Fruit fly (Drosophila melanogaster): ENCODE measurements around the gene Egfrap.

The Egfrap gene

dm6 chr3L:5945571-5945970 is 4.9 kb downstream of the Egfrap start (continued):
- TF ChIP-seq Blimp-1 (GFP tag; optimal IDR thresholded peaks at IDR 0.05) (no peak), vri (GFP tag; optimal IDR thresholded peaks at IDR 0.05) (no peak), CG16779 (tag; optimal IDR thresholded peaks at IDR 0.05) (no peak), eg (GFP tag; IDR thresholded peaks at IDR 0.05) (peak; percentile 56; the same call in 2 of the 3 replicates), CG10631 (GFP tag; optimal IDR thresholded peaks at IDR 0.05) (peak; percentile 26), esn (GFP tag; optimal IDR thresholded peaks at IDR 0.05) (peak; percentile 13), fkh (GFP tag; optimal IDR thresholded peaks at IDR 0.05) (no peak), Lpt (GFP tag; optimal IDR thresholded peaks at IDR 0.05) (no peak), Hr4 (GFP tag; optimal IDR thresholded peaks at IDR 0.05) (peak; percentile 9), CG34406 (GFP tag; optimal IDR thresholded peaks at IDR 0.05) (no peak), Sox14 (GFP tag; optimal IDR thresholded peaks at IDR 0.05) (peak; percentile 1), CG11902 (GFP tag; optimal IDR thresholded peaks at IDR 0.05) (no peak), fd85E (GFP tag; optimal IDR thresholded peaks at IDR 0.05) (no peak), Sox15 (GFP tag; optimal IDR thresholded peaks at IDR 0.05) (no peak), Met (GFP tag; optimal IDR thresholded peaks at IDR 0.05) (peak; percentile 27), net (GFP tag; optimal IDR thresholded peaks at IDR 0.05) (no peak), cyc (GFP tag; optimal IDR thresholded peaks at IDR 0.05) (peak; percentile 20)

- TF ChIP-seq CG4318 (GFP tag; optimal IDR thresholded peaks at IDR 0.05) = no peak
- no peak for TF ChIP-seq fd59A (GFP tag; optimal IDR thresholded peaks at IDR 0.05)
- TF ChIP-seq Eip93F (GFP tag; optimal IDR thresholded peaks at IDR 0.05) = no peak
- no peak for TF ChIP-seq Sox102F (GFP tag; optimal IDR thresholded peaks at IDR 0.05)
- peak; percentile 72 for TF ChIP-seq CG6808 (GFP tag; optimal IDR thresholded peaks at IDR 0.05)
- TF ChIP-seq Lpt (GFP tag; optimal IDR thresholded peaks at IDR 0.05) = peak; percentile 51
- peak; percentile 16 for TF ChIP-seq CG3032 (tag; optimal IDR thresholded peaks at IDR 0.05)
- no peak for TF ChIP-seq vri (GFP tag; optimal IDR thresholded peaks at IDR 0.05)
- no peak for TF ChIP-seq CG8319 (GFP tag; optimal IDR thresholded peaks at IDR 0.05)
- peak; percentile 17 for TF ChIP-seq CG6276 (GFP tag; optimal IDR thresholded peaks at IDR 0.05)
- peak; percentile 73; the same call in 2 of the 3 replicates for TF ChIP-seq CG8119 (GFP tag; IDR thresholded peaks at IDR 0.05)
- TF ChIP-seq CG8632 (GFP tag; optimal IDR thresholded peaks at IDR 0.05) = no peak
- no peak for TF ChIP-seq Hr38 (GFP tag; optimal IDR thresholded peaks at IDR 0.05)
- TF ChIP-seq CG6163 (GFP tag; IDR thresholded peaks at IDR 0.05) = peak; percentile 52; the same call in 2 of the 3 replicates
- TF ChIP-seq Sox15 (GFP tag; optimal IDR thresholded peaks at IDR 0.05) = no peak
- peak; percentile 40 for TF ChIP-seq spab (GFP tag; optimal IDR thresholded peaks at IDR 0.05)
- TF ChIP-seq topi (GFP tag; optimal IDR thresholded peaks at IDR 0.05) = no peak
- TF ChIP-seq dsx (GFP tag; optimal IDR thresholded peaks at IDR 0.05; ENCODE audit: poor library complexity, severe bottlenecking) = peak; percentile 12
- no peak for TF ChIP-seq salr (GFP tag; optimal IDR thresholded peaks at IDR 0.05)
- peak; percentile 66 for TF ChIP-seq CG16779 (tag; optimal IDR thresholded peaks at IDR 0.05)
- peak; percentile 14 for TF ChIP-seq net (GFP tag; optimal IDR thresholded peaks at IDR 0.05)
- TF ChIP-seq CG15336 (GFP tag; IDR thresholded peaks at IDR 0.05) = peak; percentile 40; the same call in 1 of the 2 replicates
- TF ChIP-seq CG3919 (GFP tag; optimal IDR thresholded peaks at IDR 0.05) = no peak
- no peak for TF ChIP-seq lz (GFP tag; optimal IDR thresholded peaks at IDR 0.05)
- peak; percentile 9 for TF ChIP-seq CG10631 (GFP tag; optimal IDR thresholded peaks at IDR 0.05)
- no peak for TF ChIP-seq Smox (GFP tag; optimal IDR thresholded peaks at IDR 0.05)
- TF ChIP-seq CG9139 (GFP tag; optimal IDR thresholded peaks at IDR 0.05) = peak; percentile 69
- no peak for TF ChIP-seq Ets96B (tag; optimal IDR thresholded peaks at IDR 0.05)
- no peak for TF ChIP-seq esn (GFP tag; optimal IDR thresholded peaks at IDR 0.05)
- no peak for TF ChIP-seq Blimp-1 (GFP tag; optimal IDR thresholded peaks at IDR 0.05)
- no peak for TF ChIP-seq Hr4 (GFP tag; optimal IDR thresholded peaks at IDR 0.05)
- TF ChIP-seq cyc (GFP tag; optimal IDR thresholded peaks at IDR 0.05) = no peak
- peak; percentile 46 for TF ChIP-seq Eip75B (GFP tag; optimal IDR thresholded peaks at IDR 0.05)
- TF ChIP-seq CG10669 (GFP tag; optimal IDR thresholded peaks at IDR 0.05) = peak; percentile 24
- TF ChIP-seq fd85E (GFP tag; optimal IDR thresholded peaks at IDR 0.05) = no peak
- TF ChIP-seq Eip78C (GFP tag) = peak; percentile 59
- TF ChIP-seq ss (GFP tag; optimal IDR thresholded peaks at IDR 0.05) = peak; percentile 76 to 93
- TF ChIP-seq eg (GFP tag; IDR thresholded peaks at IDR 0.05) = peak; percentile 65; the same call in 2 of the 3 replicates
- TF ChIP-seq Hr39 (GFP tag; optimal IDR thresholded peaks at IDR 0.05) = no peak
- no peak for TF ChIP-seq CG11294 (GFP tag; IDR thresholded peaks at IDR 0.05)
- TF ChIP-seq Met (GFP tag; optimal IDR thresholded peaks at IDR 0.05) = no peak
- TF ChIP-seq CG6792 (GFP tag; optimal IDR thresholded peaks at IDR 0.05) = no peak
Measured at dm6 chr3L:5943348-5943904, 7.0 kb downstream of the Egfrap start.

All from whole organism, prepupa.